Fruit fly (Drosophila melanogaster): ENCODE data around the gene CG34175.

- TF ChIP-seq CG13204 (GFP tag; optimal IDR thresholded peaks at IDR 0.05) (no peak), rn (GFP tag; IDR thresholded peaks at IDR 0.05) (no peak), CG8159 (tag; optimal IDR thresholded peaks at IDR 0.05) (no peak), fd96Ca (GFP tag; IDR thresholded peaks at IDR 0.05) (no peak), CG12605 (GFP tag; IDR thresholded peaks at IDR 0.05) (no peak)
Observed at dm6 chr2L:3439502-3439901, 41.7 kb downstream of the CG34175 start.
